Worm (Caenorhabditis elegans): ENCODE data around the gene F46C3.6.

Gene F46C3.6

DNA sequence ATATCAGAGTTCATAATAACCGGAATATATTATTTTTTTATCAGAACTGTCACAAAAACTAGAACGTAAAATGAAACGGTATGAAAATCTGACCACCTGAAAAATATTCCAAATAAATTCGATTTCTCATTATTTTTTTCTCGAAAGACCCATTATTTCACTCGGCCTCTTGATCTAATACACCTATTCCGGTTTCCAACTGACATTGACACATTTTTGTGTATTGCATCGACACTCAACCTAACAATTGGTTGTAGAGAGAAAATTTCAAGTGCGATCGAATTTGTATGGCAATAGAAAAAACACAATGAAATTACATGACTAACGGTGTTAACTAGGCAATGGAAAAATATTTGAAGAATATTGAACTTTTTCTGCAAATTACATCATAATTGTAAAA is 34.0 kb downstream of the F46C3.6 start:
- TF ChIP-seq lim-6 (tag; optimal IDR thresholded peaks at IDR 0.05): no peak
- no peak for TF ChIP-seq ceh-19 (GFP tag; optimal IDR thresholded peaks at IDR 0.05)
- no peak for TF ChIP-seq syd-9 (tag; optimal IDR thresholded peaks at IDR 0.05)
- TF ChIP-seq ama-1 (optimal IDR thresholded peaks at IDR 0.05): no peak
- no peak for TF ChIP-seq pha-4 (tag; optimal IDR thresholded peaks at IDR 0.05)
- TF ChIP-seq sox-4 (tag; optimal IDR thresholded peaks at IDR 0.05): no peak
- no peak for TF ChIP-seq K02D7.2 (tag; optimal IDR thresholded peaks at IDR 0.05)
- no peak for TF ChIP-seq odd-2 (tag; optimal IDR thresholded peaks at IDR 0.05)
- TF ChIP-seq hlh-15 (tag; optimal IDR thresholded peaks at IDR 0.05): no peak
- TF ChIP-seq K09A11.1 (tag; optimal IDR thresholded peaks at IDR 0.05; ENCODE audit: insufficient read depth): no peak
- no peak for TF ChIP-seq fkh-6 (tag; optimal IDR thresholded peaks at IDR 0.05)
- no peak for TF ChIP-seq ceh-45 (GFP tag; IDR thresholded peaks at IDR 0.05)
- TF ChIP-seq nhr-232 (tag; optimal IDR thresholded peaks at IDR 0.05): no peak
- no peak for TF ChIP-seq ets-4 (tag; optimal IDR thresholded peaks at IDR 0.05)

- peak; percentile 28 for TF ChIP-seq fax-1 (tag; optimal IDR thresholded peaks at IDR 0.05)
- TF ChIP-seq fkh-6 (tag; optimal IDR thresholded peaks at IDR 0.05): peak; percentile 11
- no peak for TF ChIP-seq eyg-1 (tag; optimal IDR thresholded peaks at IDR 0.05)
- TF ChIP-seq tbx-2 (tag; optimal IDR thresholded peaks at IDR 0.05): peak; percentile 26
- peak; percentile 76 for TF ChIP-seq unc-42 (tag; optimal IDR thresholded peaks at IDR 0.05)
- peak; percentile 10 for TF ChIP-seq syd-9 (tag; optimal IDR thresholded peaks at IDR 0.05)
- TF ChIP-seq hlh-6 (tag; optimal IDR thresholded peaks at IDR 0.05): peak; percentile 66
- TF ChIP-seq ceh-34 (tag; optimal IDR thresholded peaks at IDR 0.05): peak; percentile 63
- peak; percentile 0 for TF ChIP-seq elt-2 (tag; optimal IDR thresholded peaks at IDR 0.05)
- TF ChIP-seq nfya-1 (tag; optimal IDR thresholded peaks at IDR 0.05): no peak
- TF ChIP-seq T23F11.4 (GFP tag; optimal IDR thresholded peaks at IDR 0.05): no peak
- peak; percentile 7 for TF ChIP-seq C08G9.2 (tag; optimal IDR thresholded peaks at IDR 0.05)
- TF ChIP-seq sdc-2 (tag; optimal IDR thresholded peaks at IDR 0.05): peak; percentile 62
- TF ChIP-seq odd-2 (tag; optimal IDR thresholded peaks at IDR 0.05): no peak
- TF ChIP-seq ref-2 (tag; optimal IDR thresholded peaks at IDR 0.05): peak; percentile 62
- no peak for TF ChIP-seq hlh-8 (tag; optimal IDR thresholded peaks at IDR 0.05)
- peak; percentile 36 for TF ChIP-seq ceh-31 (tag; optimal IDR thresholded peaks at IDR 0.05)
Measured at ce11 chrX:11384534-11385441, 35.1 kb downstream of the F46C3.6 start, which contains the start of the genes F08B12.11 and prmn-1. Gene F08B12.11, plus strand, starts transcription at chrX:11385054. Gene prmn-1, plus strand, starts transcription at chrX:11385084.

DNA sequence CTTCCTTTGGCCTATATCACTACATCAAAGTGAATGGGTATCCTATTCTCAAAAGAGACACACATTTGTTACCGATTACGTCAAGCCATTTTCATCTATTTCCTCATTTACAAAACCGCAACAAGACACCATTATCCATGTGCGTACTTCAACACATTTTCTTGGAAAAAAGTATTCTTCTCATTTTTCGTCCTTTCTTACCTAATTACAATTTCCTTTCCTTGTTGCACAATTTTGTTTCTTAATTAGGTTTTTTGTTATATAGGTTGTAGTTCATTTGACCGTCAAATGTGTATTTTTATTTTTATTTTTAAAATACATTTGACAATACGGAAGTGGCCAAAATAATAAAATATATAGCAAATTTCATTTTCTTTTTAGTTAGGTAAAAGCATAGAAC is 36.5 kb downstream of the F46C3.6 start:
- TF ChIP-seq pqm-1 (tag; optimal IDR thresholded peaks at IDR 0.05): no peak
- TF ChIP-seq hlh-30 (tag; optimal IDR thresholded peaks at IDR 0.05; ENCODE audit: insufficient read depth): no peak
- no peak for TF ChIP-seq fkh-6 (tag; optimal IDR thresholded peaks at IDR 0.05)
- no peak for TF ChIP-seq sox-4 (tag; optimal IDR thresholded peaks at IDR 0.05)
- TF ChIP-seq madf-2 (tag; optimal IDR thresholded peaks at IDR 0.05): no peak
- TF ChIP-seq unc-3 (GFP tag; conservative IDR thresholded peaks at IDR 0.05): no peak
- TF ChIP-seq unc-3 (tag; optimal IDR thresholded peaks at IDR 0.05): no peak
- TF ChIP-seq fkh-10 (GFP tag; optimal IDR thresholded peaks at IDR 0.05): no peak
- TF ChIP-seq K02D7.2 (tag; optimal IDR thresholded peaks at IDR 0.05): no peak
- no peak for TF ChIP-seq pax-1 (tag; optimal IDR thresholded peaks at IDR 0.05)

ce11 chrX:11379135-11379781 is 40.6 kb downstream of the F46C3.6 start:
- TF ChIP-seq hlh-6 (tag; optimal IDR thresholded peaks at IDR 0.05) (no peak), pqm-1 (tag; optimal IDR thresholded peaks at IDR 0.05) (no peak), eyg-1 (tag; optimal IDR thresholded peaks at IDR 0.05) (no peak), ztf-16 (tag; optimal IDR thresholded peaks at IDR 0.05) (no peak), pha-2 (tag; optimal IDR thresholded peaks at IDR 0.05) (no peak), ceh-31 (tag; optimal IDR thresholded peaks at IDR 0.05) (peak; percentile 48), rnt-1 (tag; optimal IDR thresholded peaks at IDR 0.05) (peak; percentile 82), lin-11 (tag; optimal IDR thresholded peaks at IDR 0.05) (no peak), nhr-11 (tag; optimal IDR thresholded peaks at IDR 0.05) (no peak), hlh-13 (GFP tag; optimal IDR thresholded peaks at IDR 0.05) (no peak), che-1 (tag; optimal IDR thresholded peaks at IDR 0.05) (no peak), elt-4 (tag; optimal IDR thresholded peaks at IDR 0.05) (no peak), C08G9.2 (tag; optimal IDR thresholded peaks at IDR 0.05) (peak; percentile 25), ceh-22 (tag; optimal IDR thresholded peaks at IDR 0.05) (no peak), hlh-15 (tag; optimal IDR thresholded peaks at IDR 0.05) (no peak), unc-55 (GFP tag; optimal IDR thresholded peaks at IDR 0.05) (peak; percentile 58), syd-9 (tag; optimal IDR thresholded peaks at IDR 0.05) (peak; percentile 61)

Measured in whole organism, late embryonic.